Fruit fly (Drosophila melanogaster): ENCODE measurements around the gene CG4408.

- TF ChIP-seq fd96Ca (GFP tag; IDR thresholded peaks at IDR 0.05): 0 out of 3 replicates have a peak, but pooled peaks have one; percentile 9
- TF ChIP-seq CG8159 (tag; optimal IDR thresholded peaks at IDR 0.05): no peak
- TF ChIP-seq D1 (tag; optimal IDR thresholded peaks at IDR 0.05): no peak
- TF ChIP-seq CG4496 (GFP tag; IDR thresholded peaks at IDR 0.05): peak; percentile 51; the same call in 1 of the 3 replicates
- TF ChIP-seq Pif1B (GFP tag; optimal IDR thresholded peaks at IDR 0.05): no peak
Observed at dm6 chr3R:23396548-23397294, 33.3 kb upstream of the CG4408 start.
